Fruit fly (Drosophila melanogaster) whole organism, embryonic: ENCODE results near the gene scny.

ENCODE experiments used
- Awh ChIP-seq: fragments of 200-800 bp; sonication (Bioruptor generic); IDR thresholded peaks from 2 replicates; pipeline ENCODE4, ENCODE4 v1.3.6; 2022; ENCODE audit warnings: missing biosample characterization, missing genetic modification characterization
- Bdp1 ChIP-seq: fragments of 200-800 bp; sonication (Bioruptor generic); optimal IDR thresholded peaks from 3 replicates; lab custom pipeline; 2016; ENCODE audit warnings: missing biosample characterization, missing genetic modification characterization
- Blimp-1 ChIP-seq: fragments of 200-800 bp; sonication (Bioruptor generic); optimal IDR thresholded peaks from 3 replicates; lab custom pipeline; 2018; ENCODE audit warnings: missing biosample characterization, missing genetic modification characterization, mild to moderate bottlenecking, moderate library complexity, missing genetic modification reagents
- CG11085 ChIP-seq: fragments of 200-800 bp; sonication (Bioruptor generic); IDR thresholded peaks from 2 replicates; pipeline ENCODE4 v1.3.6; 2022; ENCODE audit warnings: missing biosample characterization, missing genetic modification characterization
- CG11456 ChIP-seq: fragments of 200-800 bp; sonication (Bioruptor generic); IDR thresholded peaks from 3 replicates; pipeline ENCODE4 v1.3.6; 2022; ENCODE audit warnings: missing biosample characterization, missing genetic modification characterization
- CG12236 ChIP-seq: fragments of 200-800 bp; sonication (Bioruptor generic); optimal IDR thresholded peaks from 2 replicates; lab custom pipeline; 2016; ENCODE audit warnings: missing biosample characterization, missing genetic modification characterization
- CG1233 ChIP-seq: fragments of 200-800 bp; sonication (Bioruptor generic); optimal IDR thresholded peaks from 4 replicates; lab custom pipeline; 2018; ENCODE audit warnings: missing biosample characterization, mild to moderate bottlenecking, missing genetic modification characterization
- CG12769 ChIP-seq: fragments of 200-800 bp; sonication (Bioruptor generic); optimal IDR thresholded peaks from 2 replicates; lab custom pipeline; 2019; ENCODE audit warnings: missing biosample characterization, mild to moderate bottlenecking, missing genetic modification characterization, moderate library complexity
- CG15479 ChIP-seq: fragments of 200-800 bp; sonication (Bioruptor generic); optimal IDR thresholded peaks from 3 replicates; lab custom pipeline; 2019; ENCODE audit warnings: missing biosample characterization, mild to moderate bottlenecking, missing genetic modification characterization, moderate library complexity
- CG1792 ChIP-seq: fragments of 200-800 bp; sonication (Bioruptor generic); optimal IDR thresholded peaks from 2 replicates; lab custom pipeline; 2016; ENCODE audit warnings: missing biosample characterization, missing genetic modification characterization
- CG2875 ChIP-seq: fragments of 200-800 bp; sonication (Bioruptor generic); optimal IDR thresholded peaks from 2 replicates; lab custom pipeline; 2017; ENCODE audit warnings: missing biosample characterization, mild to moderate bottlenecking, missing genetic modification characterization, missing genetic modification reagents
- CG4282 ChIP-seq: fragments of 200-800 bp; sonication (Bioruptor generic); optimal IDR thresholded peaks from 2 replicates; lab custom pipeline; 2016; ENCODE audit warnings: missing biosample characterization, missing genetic modification characterization
- CG5180 ChIP-seq: fragments of 200-800 bp; sonication (Bioruptor generic); optimal IDR thresholded peaks from 3 replicates; lab custom pipeline; 2017; ENCODE audit warnings: missing biosample characterization, missing genetic modification characterization, mild to moderate bottlenecking, moderate library complexity, missing genetic modification reagents
- CG6813 ChIP-seq: fragments of 200-800 bp; sonication (Bioruptor generic); optimal IDR thresholded peaks from 2 replicates; lab custom pipeline; 2017; ENCODE audit warnings: missing biosample characterization, missing genetic modification characterization, mild to moderate bottlenecking, moderate library complexity, missing genetic modification reagents
- CG8944 ChIP-seq: fragments of 200-800 bp; sonication (Bioruptor generic); optimal IDR thresholded peaks from 3 replicates; lab custom pipeline; 2016; ENCODE audit warnings: missing biosample characterization, missing genetic modification characterization
- Camta ChIP-seq: fragments of 200-800 bp; sonication (Bioruptor generic); optimal IDR thresholded peaks from 2 replicates; lab custom pipeline; 2016; ENCODE audit warnings: missing biosample characterization, missing genetic modification characterization
- Deaf1 ChIP-seq: fragments of 200-800 bp; optimal IDR thresholded peaks from 3 replicates; lab custom pipeline; 2019; ENCODE audit warnings: missing biosample characterization, mild to moderate bottlenecking, missing genetic modification characterization, moderate library complexity
- Drgx ChIP-seq: fragments of 200-800 bp; sonication (Bioruptor generic); IDR thresholded peaks from 2 replicates; pipeline ENCODE4 v1.3.6; 2022; ENCODE audit warnings: missing biosample characterization, missing genetic modification characterization
- Elba2 ChIP-seq: fragments of 200-800 bp; sonication (Bioruptor generic); optimal IDR thresholded peaks from 3 replicates; lab custom pipeline; 2016; ENCODE audit warnings: missing biosample characterization, missing genetic modification characterization
- Ets65A ChIP-seq: fragments of 200-800 bp; sonication (Bioruptor generic); peaks from one replicate; lab custom pipeline; 2016; ENCODE audit warnings: missing biosample characterization, missing genetic modification characterization
- Fer3 ChIP-seq: fragments of 200-800 bp; sonication (Bioruptor generic); optimal IDR thresholded peaks from 2 replicates; lab custom pipeline; 2018; ENCODE audit warnings: missing biosample characterization, mild to moderate bottlenecking, missing genetic modification characterization, moderate library complexity
- Med ChIP-seq: fragments of 200-800 bp; sonication (Bioruptor generic); peaks from one replicate; lab custom pipeline; 2016; ENCODE audit warnings: missing biosample characterization, missing genetic modification characterization, mild to moderate bottlenecking, inconsistent platforms, moderate library complexity
- Nf-YA ChIP-seq: fragments of 200-800 bp; sonication (Bioruptor generic); IDR thresholded peaks from 2 replicates; pipeline ENCODE4 v1.3.6; 2022; ENCODE audit warnings: missing biosample characterization, missing genetic modification characterization
- Pdp1 ChIP-seq, 2 experiments: fragments of 200-800 bp; sonication (Bioruptor generic); optimal IDR thresholded peaks; 3 replicates each; lab custom pipeline; 2016; ENCODE audit warnings: missing biosample characterization in 2 of 2, missing genetic modification characterization in 2 of 2, mild to moderate bottlenecking in 1 of 2, moderate library complexity in 1 of 2
- Ravus ChIP-seq: fragments of 200-800 bp; sonication (Bioruptor generic); IDR thresholded peaks from 2 replicates; pipeline ENCODE4 v1.3.6; 2022; ENCODE audit warnings: missing biosample characterization, missing genetic modification characterization
- Sry-β ChIP-seq: fragments of 200-800 bp; sonication (Bioruptor generic); optimal IDR thresholded peaks from 2 replicates; lab custom pipeline; 2018; ENCODE audit warnings: missing biosample characterization, mild to moderate bottlenecking, missing genetic modification characterization, moderate library complexity
- abd-A ChIP-seq: fragments of 200-800 bp; sonication (Bioruptor generic); optimal IDR thresholded peaks from 3 replicates; lab custom pipeline; 2019; ENCODE audit warnings: missing biosample characterization, mild to moderate bottlenecking, missing genetic modification characterization, moderate library complexity
- az2 ChIP-seq: fragments of 200-800 bp; sonication (Bioruptor generic); optimal IDR thresholded peaks from 3 replicates; lab custom pipeline; 2016; ENCODE audit warnings: missing biosample characterization, missing genetic modification characterization
- cad ChIP-seq: fragments of >200 bp; optimal IDR thresholded peaks from 2 replicates; lab custom pipeline; 2017; ENCODE audit warnings: missing biosample characterization, missing genetic modification characterization
- chinmo ChIP-seq: fragments of 200-800 bp; sonication (Bioruptor generic); IDR thresholded peaks from 4 replicates; pipeline ENCODE4 v1.3.6; 2022; ENCODE audit warnings: missing biosample characterization, missing genetic modification characterization; ENCODE audit not compliant: partially characterized antibody
- gcm2 ChIP-seq: fragments of 200-800 bp; sonication (Bioruptor generic); optimal IDR thresholded peaks from 2 replicates; lab custom pipeline; 2016; ENCODE audit warnings: missing biosample characterization, missing genetic modification characterization
- hbn ChIP-seq: fragments of 200-800 bp; sonication (Bioruptor generic); IDR thresholded peaks from 2 replicates; pipeline ENCODE4 v1.3.6; 2022; ENCODE audit warnings: missing biosample characterization, missing genetic modification characterization; ENCODE audit not compliant: partially characterized antibody
- jumu ChIP-seq: fragments of 200-800 bp; sonication (Bioruptor generic); optimal IDR thresholded peaks from 3 replicates; lab custom pipeline; 2016; ENCODE audit warnings: missing biosample characterization, missing genetic modification characterization
- oc ChIP-seq: fragments of 200-800 bp; sonication (Bioruptor generic); optimal IDR thresholded peaks from 2 replicates; lab custom pipeline; 2018; ENCODE audit warnings: missing biosample characterization, mild to moderate bottlenecking, missing genetic modification characterization, moderate library complexity
- p53 ChIP-seq: fragments of 200-800 bp; sonication (Bioruptor generic); optimal IDR thresholded peaks from 2 replicates; lab custom pipeline; 2016; ENCODE audit warnings: missing biosample characterization, missing genetic modification characterization
- sens ChIP-seq: fragments of 200-800 bp; sonication (Bioruptor generic); peaks from one replicate; lab custom pipeline; 2016; ENCODE audit warnings: missing biosample characterization, missing genetic modification characterization
- sisA ChIP-seq: fragments of 200-800 bp; sonication (Bioruptor generic); IDR thresholded peaks from 2 replicates; pipeline ENCODE4 v1.3.6; 2022; ENCODE audit warnings: missing biosample characterization, missing genetic modification characterization
- slp2 ChIP-seq: fragments of 200-800 bp; sonication (Bioruptor generic); optimal IDR thresholded peaks from 2 replicates; lab custom pipeline; 2016; ENCODE audit warnings: missing biosample characterization, missing genetic modification characterization
- sqz ChIP-seq: fragments of 200-800 bp; sonication (Bioruptor generic); optimal IDR thresholded peaks from 3 replicates; lab custom pipeline; 2018; ENCODE audit warnings: missing biosample characterization, mild to moderate bottlenecking, missing genetic modification characterization
- sr ChIP-seq: fragments of 200-800 bp; sonication (Bioruptor generic); IDR thresholded peaks from 3 replicates; pipeline ENCODE4 v1.3.6; 2022; ENCODE audit warnings: missing biosample characterization, missing genetic modification characterization
- sug ChIP-seq: fragments of 200-800 bp; optimal IDR thresholded peaks from 2 replicates; lab custom pipeline; 2019; ENCODE audit warnings: missing biosample characterization, mild to moderate bottlenecking, missing genetic modification characterization, moderate library complexity
- vvl ChIP-seq: fragments of 200-800 bp; sonication (Bioruptor generic); IDR thresholded peaks from 2 replicates; pipeline ENCODE4 v1.3.6; 2022; ENCODE audit warnings: missing biosample characterization, missing genetic modification characterization
- wek ChIP-seq: fragments of 200-800 bp; sonication (Bioruptor generic); optimal IDR thresholded peaks from 3 replicates; lab custom pipeline; 2018; ENCODE audit warnings: missing biosample characterization, mild to moderate bottlenecking, missing genetic modification characterization, moderate library complexity

Gene scny

DNA sequence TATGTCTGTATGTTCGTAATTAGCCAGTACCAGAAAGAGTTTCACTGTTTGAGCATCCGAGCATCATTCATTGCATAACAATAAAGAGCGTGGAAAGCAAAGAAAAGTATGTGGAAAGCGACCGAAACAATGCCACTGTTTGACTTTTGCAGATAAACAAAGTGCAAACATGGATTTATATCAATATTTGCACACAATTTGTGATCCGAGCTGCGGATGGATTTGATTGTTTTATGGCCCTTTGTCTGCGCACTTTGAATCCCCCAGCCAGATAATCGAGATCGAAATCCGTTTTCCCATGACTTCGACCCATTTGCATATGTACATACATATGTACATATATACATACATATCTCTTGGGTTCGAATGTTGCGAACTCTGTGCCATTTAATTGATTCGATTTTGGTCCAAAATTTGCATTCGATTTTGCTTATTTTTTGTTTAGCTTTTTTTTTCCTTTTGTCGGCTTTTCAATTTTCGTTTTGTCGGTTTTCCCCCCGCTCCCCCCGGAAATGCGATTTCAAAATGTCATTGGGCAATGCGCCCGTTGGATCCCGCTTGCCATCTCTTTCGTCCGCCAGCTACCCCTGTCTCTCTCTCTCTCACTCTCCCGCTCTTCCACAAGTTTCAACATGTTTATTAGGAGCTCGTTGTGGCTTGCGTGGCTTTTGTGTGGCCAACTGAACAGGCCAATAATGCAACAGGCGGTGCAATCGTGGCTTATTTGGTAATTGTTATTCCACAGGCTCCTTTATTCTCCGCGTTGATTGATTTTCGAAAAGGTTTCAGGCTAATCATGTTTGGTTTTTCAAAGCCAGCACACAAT lies 16.6 kb downstream of the scny start (continued):
- TF ChIP-seq CG1233 (GFP tag; lab: Kevin White, UChicago) (peak; percentile 26), sens (GFP tag; lab: Kevin White, UChicago) (peak; percentile 85), CG2875 (GFP tag; lab: Kevin White, UChicago) (peak; percentile 31), Sry-β (GFP tag; lab: Kevin White, UChicago) (peak; percentile 57), CG6813 (GFP tag; lab: Kevin White, UChicago) (peak; percentile 51), Elba2 (GFP tag; lab: Kevin White, UChicago) (no peak), wek (GFP tag; lab: Kevin White, UChicago) (no peak), slp2 (no peak), p53 (GFP tag; lab: Kevin White, UChicago) (peak; percentile 96)
- TF ChIP-seq, all 482 proteins: peak for 34

DNA sequence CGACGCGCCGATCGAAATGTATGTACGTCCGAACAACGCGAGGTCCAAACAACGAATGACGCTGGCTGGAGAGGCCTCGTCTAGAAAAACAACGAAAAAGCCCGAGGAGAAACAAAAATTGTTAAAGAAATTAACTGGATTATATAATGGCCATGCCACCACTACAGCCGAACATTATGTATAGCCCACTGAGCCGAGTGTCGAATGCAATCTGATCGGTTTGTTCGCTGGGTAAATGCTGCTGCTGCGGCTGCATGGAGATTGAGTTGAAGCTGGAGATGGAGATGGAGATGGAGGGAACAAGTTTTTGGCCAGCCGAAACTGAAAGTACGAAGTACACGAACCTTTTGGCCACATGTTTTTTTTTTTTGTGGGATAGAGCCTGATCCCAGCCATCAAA lies 17.8 kb downstream of the scny start, which contains the start of gene Cralbp:
Cralbp (minus strand) TSS at position 115 of the 400 bp plus-strand sequence.
- TF ChIP-seq Deaf1 (peak; percentile 77), sqz (GFP tag; lab: Kevin White, UChicago) (peak; percentile 30), Ets65A (GFP tag; lab: Kevin White, UChicago) (peak; percentile 69), Fer3 (tag; lab: Kevin White, UChicago) (no peak), CG12769 (tag; lab: Kevin White, UChicago) (peak; percentile 38), chinmo (GFP tag; lab: Robert Waterston, UW) (0 out of 4 replicates have a peak, but pooled peaks have one; percentile 71), CG4282 (GFP tag; lab: Kevin White, UChicago) (no peak), CG5180 (peak; percentile 16), CG11085 (GFP tag; lab: Robert Waterston, UW) (no peak), oc (peak; percentile 45), gcm2 (GFP tag; lab: Kevin White, UChicago) (no peak), CG11456 (GFP tag; lab: Robert Waterston, UW) (no peak), Bdp1 (no peak), az2 (no peak), Drgx (GFP tag; lab: Robert Waterston, UW) (0 out of 2 replicates have a peak, but pooled peaks have one; percentile 22), Med (GFP tag; lab: Kevin White, UChicago) (peak; percentile 45), sug (tag; lab: Kevin White, UChicago) (no peak), CG12236 (GFP tag; lab: Kevin White, UChicago) (no peak), Blimp-1 (GFP tag; lab: Kevin White, UChicago) (peak; percentile 54), hbn (GFP tag; lab: Robert Waterston, UW) (no peak), Pdp1 (GFP tag; optimal IDR thresholded peaks at IDR 0.05; lab: Kevin White, UChicago) (peak in 1 of 2 experiments; percentile 89), Nf-YA (GFP tag; lab: Robert Waterston, UW) (no peak)

DNA sequence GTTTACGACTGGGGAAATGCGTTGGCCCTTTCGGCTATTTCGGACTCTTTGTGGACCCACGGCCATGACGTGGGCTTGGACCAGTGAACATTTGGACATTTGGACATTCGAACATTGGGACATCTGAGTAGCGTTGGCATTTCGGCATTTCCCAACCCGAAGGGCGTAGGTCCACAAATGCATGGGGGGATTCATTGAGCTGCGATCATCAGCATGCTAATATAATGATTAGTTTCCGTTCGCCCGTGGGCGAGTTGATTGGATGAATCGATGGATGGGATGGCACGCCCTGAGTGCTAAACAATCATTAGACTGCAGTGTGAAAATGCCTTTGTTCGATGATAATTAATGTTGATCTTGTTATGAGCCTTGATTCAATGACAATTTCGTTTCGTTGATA lies 18.7 kb downstream of the scny start:
- TF ChIP-seq sisA = no peak
- TF ChIP-seq Ravus (GFP tag; lab: Robert Waterston, UW) = no peak
- TF ChIP-seq vvl (GFP tag; lab: Robert Waterston, UW) = peak; percentile 36; the same call in 1 of the 2 replicates
- no peak for TF ChIP-seq CG1792
- peak; percentile 84 for TF ChIP-seq Awh
- no peak for TF ChIP-seq cad (GFP tag; lab: Kevin White, UChicago)
- TF ChIP-seq jumu (GFP tag; lab: Kevin White, UChicago) = no peak
- peak; percentile 52 for TF ChIP-seq abd-A (tag; lab: Kevin White, UChicago)
- no peak for TF ChIP-seq Camta
- no peak for TF ChIP-seq CG8944 (GFP tag; lab: Kevin White, UChicago)
- peak; percentile 82 for TF ChIP-seq sr (GFP tag; lab: Robert Waterston, UW)
- TF ChIP-seq CG15479 (GFP tag; lab: Kevin White, UChicago) = peak; percentile 44
